Worm (Caenorhabditis elegans): ENCODE data around the gene trcs-2.

DNA sequence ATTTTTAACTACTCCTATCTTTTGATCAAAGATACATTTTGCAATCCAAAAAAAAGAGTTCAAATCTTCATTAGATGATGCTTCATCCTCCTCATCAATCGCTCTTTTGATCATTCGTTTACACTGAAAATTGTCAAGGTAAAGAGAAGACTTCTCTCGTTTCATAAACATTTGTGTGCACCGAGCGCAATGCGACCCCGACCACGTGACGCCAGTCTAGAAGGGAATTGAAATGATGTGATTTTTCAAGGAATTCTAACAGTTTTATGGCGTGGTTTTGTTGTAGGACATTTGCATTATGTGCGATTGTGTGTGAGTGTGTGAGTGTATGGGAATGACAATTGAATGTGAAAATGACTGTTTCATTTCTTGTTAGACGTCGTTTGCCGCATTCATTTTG, 19.0 kb downstream of the trcs-2 start:
- TF ChIP-seq elt-2 (tag; optimal IDR thresholded peaks at IDR 0.05) (no peak), tbx-2 (tag; optimal IDR thresholded peaks at IDR 0.05) (no peak), pqm-1 (tag; optimal IDR thresholded peaks at IDR 0.05) (no peak), sdc-2 (tag; optimal IDR thresholded peaks at IDR 0.05) (no peak), pat-9 (tag; optimal IDR thresholded peaks at IDR 0.05) (no peak), unc-3 (GFP tag; conservative IDR thresholded peaks at IDR 0.05) (no peak), unc-3 (tag; optimal IDR thresholded peaks at IDR 0.05) (no peak), dve-1 (tag; optimal IDR thresholded peaks at IDR 0.05) (no peak), nhr-11 (tag; optimal IDR thresholded peaks at IDR 0.05) (no peak), odd-2 (tag; optimal IDR thresholded peaks at IDR 0.05) (no peak), unc-55 (GFP tag; optimal IDR thresholded peaks at IDR 0.05) (no peak), ttx-3 (tag; optimal IDR thresholded peaks at IDR 0.05) (no peak), pha-4 (tag; optimal IDR thresholded peaks at IDR 0.05) (no peak)

Measured in whole organism, late embryonic.